Fruit fly (Drosophila melanogaster): ENCODE results near the gene CG44422.
A peak's percentile ranks its signal among the peaks of the same experiment; 100 is the strongest.

The CG44422 gene

dm6 chrX:11283570-11283969 lies 19.0 kb downstream of the CG44422 start:
- no peak for TF ChIP-seq wdn (GFP tag; IDR thresholded peaks at IDR 0.05)
- TF ChIP-seq CG18262 (tag; optimal IDR thresholded peaks at IDR 0.05), result no peak
- no peak for TF ChIP-seq CG1529 (GFP tag; optimal IDR thresholded peaks at IDR 0.05)
- no peak for TF ChIP-seq Atf6 (GFP tag; IDR thresholded peaks at IDR 0.05)
- no peak for TF ChIP-seq CG2116 (GFP tag; optimal IDR thresholded peaks at IDR 0.05)
- no peak for TF ChIP-seq CG7786 (GFP tag; optimal IDR thresholded peaks at IDR 0.05)
- TF ChIP-seq mld (GFP tag; IDR thresholded peaks at IDR 0.05; ENCODE audit: partially characterized antibody), result no peak
- no peak for TF ChIP-seq Fer1 (GFP tag; optimal IDR thresholded peaks at IDR 0.05)
- TF ChIP-seq CG18476 (GFP tag; optimal IDR thresholded peaks at IDR 0.05), result no peak
- TF ChIP-seq mam (GFP tag; optimal IDR thresholded peaks at IDR 0.05), result peak; percentile 6
- no peak for TF ChIP-seq fu2 (GFP tag; optimal IDR thresholded peaks at IDR 0.05)
- TF ChIP-seq z (GFP tag; IDR thresholded peaks at IDR 0.05), result no peak
- peak; percentile 43; the same call in 1 of the 2 replicates for TF ChIP-seq slbo (GFP tag; IDR thresholded peaks at IDR 0.05)
- TF ChIP-seq Lim3 (GFP tag; IDR thresholded peaks at IDR 0.05), result no peak
- no peak for TF ChIP-seq CG11695 (GFP tag; IDR thresholded peaks at IDR 0.05)
- TF ChIP-seq ase (GFP tag; IDR thresholded peaks at IDR 0.05), result 0 out of 3 replicates have a peak, but pooled peaks have one; percentile 31
- TF ChIP-seq pita (GFP tag; optimal IDR thresholded peaks at IDR 0.05), result no peak
- no peak for TF ChIP-seq Opbp (GFP tag; IDR thresholded peaks at IDR 0.05; ENCODE audit: partially characterized antibody)
- no peak for TF ChIP-seq psq (GFP tag; optimal IDR thresholded peaks at IDR 0.05)
- TF ChIP-seq CG16779 (GFP tag; IDR thresholded peaks at IDR 0.05), result no peak
- TF ChIP-seq CG43689 (GFP tag; IDR thresholded peaks at IDR 0.05), result 0 out of 2 replicates have a peak, but pooled peaks have one; percentile 4
- no peak for TF ChIP-seq Adf1 (GFP tag; IDR thresholded peaks at IDR 0.05)
- no peak for TF ChIP-seq Dp (GFP tag; optimal IDR thresholded peaks at IDR 0.05)
- no peak for TF ChIP-seq CG4854 (GFP tag; optimal IDR thresholded peaks at IDR 0.05)
- TF ChIP-seq Ptx1 (GFP tag; IDR thresholded peaks at IDR 0.05), result 0 out of 2 replicates have a peak, but pooled peaks have one; percentile 17
- peak; percentile 80 for TF ChIP-seq sens (GFP tag)
- no peak for TF ChIP-seq HLH54F (GFP tag; optimal IDR thresholded peaks at IDR 0.05)
- no peak for TF ChIP-seq CG9876 (GFP tag; optimal IDR thresholded peaks at IDR 0.05)
- TF ChIP-seq CG10979 (tag; optimal IDR thresholded peaks at IDR 0.05), result no peak
- 0 out of 3 replicates have a peak, but pooled peaks have one; percentile 51 for TF ChIP-seq CG11456 (GFP tag; IDR thresholded peaks at IDR 0.05)
- peak; percentile 15 for TF ChIP-seq Sox102F (GFP tag; optimal IDR thresholded peaks at IDR 0.05)
- no peak for TF ChIP-seq prd (optimal IDR thresholded peaks at IDR 0.05)
- TF ChIP-seq prd (GFP tag; IDR thresholded peaks at IDR 0.05), result peak; percentile 31; the same call in 1 of the 3 replicates
- no peak for TF ChIP-seq CG11398 (GFP tag; optimal IDR thresholded peaks at IDR 0.05)
- TF ChIP-seq pum (GFP tag; optimal IDR thresholded peaks at IDR 0.05), result peak; percentile 7
- no peak for TF ChIP-seq dpn (GFP tag; optimal IDR thresholded peaks at IDR 0.05)
- TF ChIP-seq CG3281 (GFP tag; optimal IDR thresholded peaks at IDR 0.05), result no peak
- TF ChIP-seq CG18764 (GFP tag; optimal IDR thresholded peaks at IDR 0.05), result no peak
- peak; percentile 33 for TF ChIP-seq Antp (GFP tag; optimal IDR thresholded peaks at IDR 0.05)
- no peak for TF ChIP-seq trh (GFP tag; optimal IDR thresholded peaks at IDR 0.05)
- 0 out of 2 replicates have a peak, but pooled peaks have one; percentile 9 for TF ChIP-seq CG17328 (GFP tag; IDR thresholded peaks at IDR 0.05)
- TF ChIP-seq Dek (tag; optimal IDR thresholded peaks at IDR 0.05), result no peak
- TF ChIP-seq bcd (GFP tag; optimal IDR thresholded peaks at IDR 0.05), result no peak
- no peak for TF ChIP-seq CG11085 (GFP tag; IDR thresholded peaks at IDR 0.05)
- no peak for TF ChIP-seq CG18599 (GFP tag; optimal IDR thresholded peaks at IDR 0.05)
- no peak for TF ChIP-seq chif (GFP tag; optimal IDR thresholded peaks at IDR 0.05)
- no peak for TF ChIP-seq CG9817 (tag; optimal IDR thresholded peaks at IDR 0.05)
- TF ChIP-seq cato (GFP tag; optimal IDR thresholded peaks at IDR 0.05; ENCODE audit: borderline replicate concordance), result no peak
- no peak for TF ChIP-seq Jarid2 (GFP tag; optimal IDR thresholded peaks at IDR 0.05)
- TF ChIP-seq fd64A (GFP tag; optimal IDR thresholded peaks at IDR 0.05), result no peak
- no peak for TF ChIP-seq emc (GFP tag; optimal IDR thresholded peaks at IDR 0.05)
- TF ChIP-seq CG17829 (tag; optimal IDR thresholded peaks at IDR 0.05), result no peak
